Worm (Caenorhabditis elegans) whole organism, mixed stage, embryonic: ENCODE measurements around the gene irld-21.
A peak's percentile ranks its signal among the peaks of the same experiment; 100 is the strongest.

ENCODE experiments used
- M03D4.4 ChIP-seq: sonication (generic microtip); optimal IDR thresholded peaks from 2 replicates; lab custom pipeline; 2017; ENCODE audit warnings: mild to moderate bottlenecking, missing genetic modification characterization, missing compliant biosample characterization
- bed-3 ChIP-seq: fragments of 200-800 bp; sonication (Bioruptor generic); optimal IDR thresholded peaks from 3 replicates; lab custom pipeline; 2018; ENCODE audit warnings: mild to moderate bottlenecking, missing genetic modification characterization, moderate library complexity, missing compliant biosample characterization
- blmp-1 ChIP-seq: fragments of 150-350 bp; optimal IDR thresholded peaks from 2 replicates; lab custom pipeline; 2014; ENCODE audit warnings: missing biosample characterization, missing genetic modification characterization
- ceh-39 ChIP-seq: fragments of 150-350 bp; optimal IDR thresholded peaks from 2 replicates; lab custom pipeline; 2014; ENCODE audit warnings: missing biosample characterization, missing genetic modification characterization
- ceh-43 ChIP-seq: fragments of 200-800 bp; sonication (Bioruptor generic); optimal IDR thresholded peaks from 2 replicates; lab custom pipeline; 2018; ENCODE audit warnings: mild to moderate bottlenecking, missing genetic modification characterization, moderate library complexity, missing compliant biosample characterization
- ceh-83 ChIP-seq: fragments of 200-800 bp; sonication (Bioruptor generic); optimal IDR thresholded peaks from 2 replicates; lab custom pipeline; 2018; ENCODE audit warnings: mild to moderate bottlenecking, missing genetic modification characterization, missing compliant biosample characterization
- cnd-1 ChIP-seq: fragments of 200-800 bp; sonication (Bioruptor generic); optimal IDR thresholded peaks from 2 replicates; lab custom pipeline; 2018; ENCODE audit warnings: mild to moderate bottlenecking, missing genetic modification characterization, missing compliant biosample characterization
- drap-1 ChIP-seq: fragments of 200-800 bp; sonication (Bioruptor generic); optimal IDR thresholded peaks from 3 replicates; lab custom pipeline; 2018; ENCODE audit warnings: mild to moderate bottlenecking, missing genetic modification characterization, missing compliant biosample characterization
- elt-3 ChIP-seq: fragments of 150-350 bp; optimal IDR thresholded peaks from 2 replicates; lab custom pipeline; 2014; ENCODE audit warnings: missing biosample characterization, missing genetic modification characterization
- flh-1 ChIP-seq: fragments of 200-800 bp; sonication (Bioruptor generic); optimal IDR thresholded peaks from 2 replicates; lab custom pipeline; 2018; ENCODE audit warnings: mild to moderate bottlenecking, missing genetic modification characterization, moderate library complexity, missing compliant biosample characterization
- hlh-1 ChIP-seq: fragments of 150-350 bp; optimal IDR thresholded peaks from 2 replicates; lab custom pipeline; 2014; ENCODE audit warnings: missing biosample characterization, missing genetic modification reagents, missing genetic modification characterization
- lin-13 ChIP-seq: fragments of 150-350 bp; optimal IDR thresholded peaks from 2 replicates; lab custom pipeline; 2014; ENCODE audit warnings: missing biosample characterization, missing genetic modification characterization
- lin-32 ChIP-seq: fragments of 200-800 bp; sonication (Bioruptor generic); optimal IDR thresholded peaks from 2 replicates; lab custom pipeline; 2018; ENCODE audit warnings: mild to moderate bottlenecking, missing genetic modification characterization, missing compliant biosample characterization
- lsy-2 ChIP-seq: fragments of 150-350 bp; optimal IDR thresholded peaks from 2 replicates; lab custom pipeline; 2014; ENCODE audit warnings: missing biosample characterization, missing genetic modification characterization
- mab-5 ChIP-seq: fragments of 150-350 bp; optimal IDR thresholded peaks from 2 replicates; lab custom pipeline; 2014; ENCODE audit warnings: missing biosample characterization, missing genetic modification characterization
- mep-1 ChIP-seq: fragments of 150-350 bp; optimal IDR thresholded peaks from 2 replicates; lab custom pipeline; 2017; ENCODE audit warnings: missing biosample characterization, missing genetic modification reagents, missing genetic modification characterization, inconsistent platforms
- nhr-12 ChIP-seq: fragments of 150-350 bp; optimal IDR thresholded peaks from 2 replicates; lab custom pipeline; 2014; ENCODE audit warnings: missing biosample characterization, missing genetic modification characterization
- nhr-2 ChIP-seq: fragments of 150-350 bp; optimal IDR thresholded peaks from 2 replicates; lab custom pipeline; 2014; ENCODE audit warnings: missing biosample characterization, missing genetic modification characterization
- nhr-237 ChIP-seq: fragments of 150-350 bp; optimal IDR thresholded peaks from 2 replicates; lab custom pipeline; 2014; ENCODE audit warnings: missing biosample characterization, missing genetic modification characterization
- nhr-76 ChIP-seq: sonication (generic microtip); optimal IDR thresholded peaks from 2 replicates; lab custom pipeline; 2017; ENCODE audit warnings: missing biosample characterization, missing genetic modification characterization
- pha-4 ChIP-seq: fragments of 150-350 bp; optimal IDR thresholded peaks from 2 replicates; lab custom pipeline; 2018; ENCODE audit warnings: missing biosample characterization, missing genetic modification reagents, missing genetic modification characterization
- sem-2 ChIP-seq: fragments of 200-800 bp; sonication (Bioruptor generic); optimal IDR thresholded peaks from 2 replicates; lab custom pipeline; 2018; ENCODE audit warnings: mild to moderate bottlenecking, missing genetic modification characterization, missing compliant biosample characterization
- snpc-4 ChIP-seq: fragments of 150-350 bp; optimal IDR thresholded peaks from 2 replicates; lab custom pipeline; 2014; ENCODE audit warnings: missing biosample characterization, missing genetic modification characterization
- sptf-1 ChIP-seq: sonication (generic microtip); optimal IDR thresholded peaks from 2 replicates; lab custom pipeline; 2017; ENCODE audit warnings: mild to moderate bottlenecking, missing genetic modification characterization, moderate library complexity, missing compliant biosample characterization
- unc-120 ChIP-seq: sonication (generic microtip); optimal IDR thresholded peaks from 2 replicates; lab custom pipeline; 2017; ENCODE audit warnings: missing genetic modification characterization, missing compliant biosample characterization; ENCODE audit not compliant: poor library complexity, severe bottlenecking
- unc-39 ChIP-seq: fragments of 150-350 bp; optimal IDR thresholded peaks from 2 replicates; lab custom pipeline; 2014; ENCODE audit warnings: missing biosample characterization, missing genetic modification characterization
- zip-8 ChIP-seq: fragments of 150-350 bp; optimal IDR thresholded peaks from 2 replicates; lab custom pipeline; 2014; ENCODE audit warnings: missing biosample characterization, missing genetic modification characterization
- ztf-11 ChIP-seq: fragments of 150-350 bp; optimal IDR thresholded peaks from 2 replicates; lab custom pipeline; 2014; ENCODE audit warnings: missing biosample characterization, missing genetic modification characterization

The irld-21 gene

ce11 chrIV:10111441-10111840 lies 10.7 kb downstream of the irld-21 start, which contains the start of gene spch-1:
Gene spch-1, minus strand, starts transcription at chrIV:10111541.
- no peak for TF ChIP-seq hlh-1 (tag; lab: Kevin White, UChicago)
- no peak for TF ChIP-seq zip-8 (tag; lab: Kevin White, UChicago)
- no peak for TF ChIP-seq ceh-39 (tag; lab: Kevin White, UChicago)
- TF ChIP-seq bed-3: no peak
- no peak for TF ChIP-seq snpc-4
- no peak for TF ChIP-seq sem-2 (GFP tag; lab: Kevin White, UChicago)
- TF ChIP-seq nhr-237 (tag; lab: Kevin White, UChicago): no peak
- TF ChIP-seq nhr-2: no peak
- no peak for TF ChIP-seq cnd-1 (tag; lab: Kevin White, UChicago)
- TF ChIP-seq unc-120 (tag; lab: Kevin White, UChicago): no peak
- TF ChIP-seq nhr-12 (tag; lab: Kevin White, UChicago): no peak

- TF ChIP-seq sptf-1 (tag; lab: Kevin White, UChicago): no peak
- TF ChIP-seq blmp-1 (tag; lab: Kevin White, UChicago): no peak
- TF ChIP-seq unc-39 (tag; lab: Kevin White, UChicago): no peak
- no peak for TF ChIP-seq lin-32
- TF ChIP-seq ztf-11 (tag; lab: Kevin White, UChicago): no peak
- no peak for TF ChIP-seq pha-4 (tag; lab: Kevin White, UChicago)
- TF ChIP-seq M03D4.4 (tag; lab: Kevin White, UChicago): no peak
- no peak for TF ChIP-seq hlh-1 (tag; lab: Kevin White, UChicago)
- no peak for TF ChIP-seq lin-13 (tag; lab: Kevin White, UChicago)
- TF ChIP-seq mep-1 (tag; lab: Kevin White, UChicago): no peak
- TF ChIP-seq nhr-12 (tag; lab: Kevin White, UChicago): no peak
- TF ChIP-seq elt-3 (tag; lab: Kevin White, UChicago): no peak
- no peak for TF ChIP-seq lsy-2 (tag; lab: Kevin White, UChicago)
- TF ChIP-seq ceh-39 (tag; lab: Kevin White, UChicago): no peak
- no peak for TF ChIP-seq mab-5 (tag; lab: Kevin White, UChicago)
- TF ChIP-seq ceh-83 (GFP tag; lab: Kevin White, UChicago): no peak
Observed at ce11 chrIV:10110870-10111269, 11.2 kb downstream of the irld-21 start.

- TF ChIP-seq nhr-12 (tag; lab: Kevin White, UChicago) (no peak), ceh-39 (tag; lab: Kevin White, UChicago) (no peak), sem-2 (GFP tag; lab: Kevin White, UChicago) (no peak), flh-1 (GFP tag; lab: Kevin White, UChicago) (no peak), mab-5 (tag; lab: Kevin White, UChicago) (no peak), drap-1 (GFP tag; lab: Kevin White, UChicago) (no peak), ceh-83 (GFP tag; lab: Kevin White, UChicago) (no peak), cnd-1 (tag; lab: Kevin White, UChicago) (no peak)
- TF ChIP-seq, all 35 proteins: peak for 0
Observed at ce11 chrIV:10110417-10110816, 11.7 kb downstream of the irld-21 start, which contains the start of gene egl-38. Gene egl-38, minus strand, starts transcription at chrIV:10110517.

ce11 chrIV:10096881-10097280 lies 25.2 kb downstream of the irld-21 start, which contains the start of gene dis-3:
Gene dis-3, plus strand, starts transcription at chrIV:10097202.
- TF ChIP-seq nhr-2 (no peak), pha-4 (tag; lab: Kevin White, UChicago) (peak; percentile 1)
- TF ChIP-seq, all 35 proteins: peak for 1

ce11 chrIV:10095171-10095570 lies 26.9 kb downstream of the irld-21 start, which contains the start of the genes C04G2.5 and msp-36:
Gene C04G2.5, minus strand, starts transcription at chrIV:10095271.
Gene msp-36, plus strand, starts transcription at chrIV:10095433.
- TF ChIP-seq ceh-43 (GFP tag; lab: Kevin White, UChicago) (no peak), M03D4.4 (tag; lab: Kevin White, UChicago) (no peak), mab-5 (tag; lab: Kevin White, UChicago) (no peak), ztf-11 (tag; lab: Kevin White, UChicago) (no peak), blmp-1 (tag; lab: Kevin White, UChicago) (no peak), ceh-83 (GFP tag; lab: Kevin White, UChicago) (no peak), zip-8 (tag; lab: Kevin White, UChicago) (no peak), unc-39 (tag; lab: Kevin White, UChicago) (no peak), cnd-1 (tag; lab: Kevin White, UChicago) (no peak), lsy-2 (tag; lab: Kevin White, UChicago) (no peak), flh-1 (GFP tag; lab: Kevin White, UChicago) (no peak), nhr-76 (tag; lab: Kevin White, UChicago) (no peak)
